Worm (Caenorhabditis elegans) whole organism, young adult: ENCODE results near the gene sre-28.

Experiments used
- B0336.3 ChIP-seq: fragments of 200-800 bp; sonication (Bioruptor generic); IDR thresholded peaks from 2 replicates; pipeline ENCODE4 v1.3.6; 2022; ENCODE audit warnings: missing genetic modification characterization, missing compliant biosample characterization
- C17E4.6 ChIP-seq: fragments of 200-800 bp; sonication (Bioruptor generic); IDR thresholded peaks from 2 replicates; pipeline ENCODE4 v1.3.6; 2022; ENCODE audit warnings: missing genetic modification reagents, missing genetic modification characterization, missing compliant biosample characterization
- D2030.7 ChIP-seq: fragments of 200-800 bp; sonication (Bioruptor generic); IDR thresholded peaks from 2 replicates; pipeline ENCODE4 v1.3.6; 2022; ENCODE audit warnings: missing genetic modification reagents, missing genetic modification characterization, missing compliant biosample characterization
- F10E7.11 ChIP-seq: sonication (generic microtip); optimal IDR thresholded peaks from 2 replicates; lab custom pipeline; 2017; ENCODE audit warnings: mild to moderate bottlenecking, missing genetic modification characterization, moderate library complexity, missing compliant biosample characterization
- F33H1.4 ChIP-seq: fragments of 200-800 bp; sonication (Bioruptor generic); IDR thresholded peaks from 2 replicates; pipeline ENCODE4 v1.3.6; 2022; ENCODE audit warnings: missing genetic modification reagents, missing genetic modification characterization, missing compliant biosample characterization
- F39B2.1 ChIP-seq: fragments of 200-800 bp; sonication (Bioruptor generic); IDR thresholded peaks from 2 replicates; pipeline ENCODE4 v1.3.6; 2022; ENCODE audit warnings: missing genetic modification reagents, missing genetic modification characterization, missing compliant biosample characterization
- F57A8.1 ChIP-seq: fragments of 200-800 bp; sonication (Bioruptor generic); optimal IDR thresholded peaks from 2 replicates; lab custom pipeline; 2018; ENCODE audit warnings: mild to moderate bottlenecking, missing genetic modification characterization, moderate library complexity, missing compliant biosample characterization
- F57C9.4 ChIP-seq: sonication (generic microtip); optimal IDR thresholded peaks from 2 replicates; lab custom pipeline; 2017; ENCODE audit warnings: mild to moderate bottlenecking, missing genetic modification characterization, missing compliant biosample characterization
- T26A5.8 ChIP-seq: sonication (generic microtip); optimal IDR thresholded peaks from 2 replicates; lab custom pipeline; 2016; ENCODE audit warnings: missing genetic modification characterization, missing compliant biosample characterization
- Y56A3A.18 ChIP-seq: fragments of 200-800 bp; sonication (Bioruptor generic); IDR thresholded peaks from 2 replicates; pipeline ENCODE4 v1.3.6; 2022; ENCODE audit warnings: missing genetic modification reagents, missing genetic modification characterization, missing compliant biosample characterization
- Y95B8A.8 ChIP-seq: fragments of 200-800 bp; sonication (Bioruptor generic); IDR thresholded peaks from 2 replicates; pipeline ENCODE4 v1.3.6; 2022; ENCODE audit warnings: missing genetic modification reagents, missing genetic modification characterization, missing compliant biosample characterization
- akir-1 ChIP-seq: fragments of 200-800 bp; sonication (Bioruptor generic); optimal IDR thresholded peaks from 2 replicates; lab custom pipeline; 2018; ENCODE audit warnings: mild to moderate bottlenecking, missing genetic modification characterization, moderate library complexity, missing compliant biosample characterization
- atf-7 ChIP-seq: sonication (generic microtip); optimal IDR thresholded peaks from 2 replicates; lab custom pipeline; 2017; ENCODE audit warnings: mild to moderate bottlenecking, missing genetic modification characterization, missing compliant biosample characterization
- attf-5 ChIP-seq: fragments of 200-800 bp; sonication (Bioruptor generic); optimal IDR thresholded peaks from 2 replicates; lab custom pipeline; 2018; ENCODE audit warnings: mild to moderate bottlenecking, missing genetic modification characterization, missing compliant biosample characterization
- attf-6 ChIP-seq: fragments of 200-800 bp; sonication (Bioruptor generic); IDR thresholded peaks from 2 replicates; pipeline ENCODE4 v1.3.6; 2022; ENCODE audit warnings: missing genetic modification reagents, missing genetic modification characterization, missing compliant biosample characterization
- bed-1 ChIP-seq: fragments of 200-800 bp; sonication (Bioruptor generic); IDR thresholded peaks from 2 replicates; pipeline ENCODE4 v1.3.6; 2022; ENCODE audit warnings: missing genetic modification reagents, missing genetic modification characterization, missing compliant biosample characterization
- bed-2 ChIP-seq: fragments of 200-800 bp; sonication (Bioruptor generic); IDR thresholded peaks from 2 replicates; pipeline ENCODE4 v1.3.6; 2022; ENCODE audit warnings: missing genetic modification reagents, missing genetic modification characterization, missing compliant biosample characterization
- dpl-1 ChIP-seq: fragments of 150-350 bp; optimal IDR thresholded peaks from 2 replicates; lab custom pipeline; 2014; ENCODE audit warnings: missing biosample characterization, missing genetic modification reagents, missing genetic modification characterization
- hlh-26 ChIP-seq: fragments of 200-800 bp; sonication (Bioruptor generic); conservative IDR thresholded peaks from 2 replicates; pipeline ENCODE4 v1.3.6; 2022; ENCODE audit warnings: missing genetic modification reagents, missing genetic modification characterization, missing compliant biosample characterization
- let-526 ChIP-seq: fragments of 200-800 bp; sonication (Bioruptor generic); IDR thresholded peaks from 2 replicates; pipeline ENCODE4 v1.3.6; 2022; ENCODE audit warnings: missing genetic modification reagents, missing genetic modification characterization, missing compliant biosample characterization
- lin-26 ChIP-seq: fragments of 200-800 bp; sonication (Bioruptor generic); IDR thresholded peaks from 2 replicates; pipeline ENCODE4 v1.3.6; 2022; ENCODE audit warnings: missing genetic modification reagents, missing genetic modification characterization, missing compliant biosample characterization
- lin-35 ChIP-seq, 3 experiments: fragments of 150-350 bp in 2 of 3; sonication (generic microtip) in 1 of 3; optimal IDR thresholded peaks; 2 replicates each; lab custom pipeline; 2014 to 2018; ENCODE audit warnings: missing biosample characterization in 3 of 3, missing genetic modification characterization in 3 of 3, missing genetic modification reagents in 3 of 3
- lsl-1 ChIP-seq: fragments of 200-800 bp; sonication (Bioruptor generic); optimal IDR thresholded peaks from 2 replicates; lab custom pipeline; 2018; ENCODE audit warnings: mild to moderate bottlenecking, missing genetic modification characterization, moderate library complexity, missing compliant biosample characterization
- lsy-27 ChIP-seq: sonication (generic microtip); optimal IDR thresholded peaks from 2 replicates; lab custom pipeline; 2017; ENCODE audit warnings: missing genetic modification characterization, mild to moderate bottlenecking, missing compliant biosample characterization, antibody characterized with exemption, missing genotype, borderline replicate concordance; ENCODE audit not compliant: insufficient read depth
- madf-8 ChIP-seq: fragments of 200-800 bp; sonication (Bioruptor generic); conservative IDR thresholded peaks from 2 replicates; pipeline ENCODE4 v1.3.6; 2022; ENCODE audit warnings: missing genetic modification reagents, missing genetic modification characterization, missing compliant biosample characterization
- mes-4 ChIP-seq: sonication (generic microtip); optimal IDR thresholded peaks from 2 replicates; lab custom pipeline; 2016; ENCODE audit warnings: missing genotype, missing genetic modification characterization, missing compliant biosample characterization
- nfya-1 ChIP-seq: sonication (generic microtip); optimal IDR thresholded peaks from 2 replicates; lab custom pipeline; 2017; ENCODE audit warnings: antibody characterized with exemption, missing compliant biosample characterization, missing genetic modification characterization, borderline replicate concordance; ENCODE audit not compliant: insufficient read depth
- nhr-80 ChIP-seq: sonication (generic microtip); optimal IDR thresholded peaks from 2 replicates; lab custom pipeline; 2016; ENCODE audit warnings: missing genetic modification characterization, missing compliant biosample characterization
- pbrm-1 ChIP-seq: fragments of 200-800 bp; sonication (Bioruptor generic); IDR thresholded peaks from 2 replicates; pipeline ENCODE4 v1.3.6; 2022; ENCODE audit warnings: missing genetic modification reagents, missing genetic modification characterization, missing compliant biosample characterization
- repo-1 ChIP-seq: sonication (generic microtip); optimal IDR thresholded peaks from 2 replicates; lab custom pipeline; 2017; ENCODE audit warnings: mild to moderate bottlenecking, missing genetic modification characterization, missing compliant biosample characterization
- tbx-9 ChIP-seq: sonication (generic microtip); optimal IDR thresholded peaks from 2 replicates; lab custom pipeline; 2016; ENCODE audit warnings: borderline replicate concordance, missing genetic modification characterization, inconsistent platforms, missing compliant biosample characterization
- tlf-1 ChIP-seq: fragments of 200-800 bp; sonication (Bioruptor generic); optimal IDR thresholded peaks from 2 replicates; lab custom pipeline; 2018; ENCODE audit warnings: mild to moderate bottlenecking, missing genetic modification characterization, missing compliant biosample characterization
- xnd-1 ChIP-seq: sonication (generic microtip); optimal IDR thresholded peaks from 2 replicates; lab custom pipeline; 2016; ENCODE audit warnings: missing genotype, missing genetic modification reagents, missing genetic modification characterization, missing compliant biosample characterization
- zim-3 ChIP-seq: sonication (generic microtip); optimal IDR thresholded peaks from 2 replicates; lab custom pipeline; 2017; ENCODE audit warnings: mild to moderate bottlenecking, missing genetic modification characterization, moderate library complexity, missing compliant biosample characterization
- ztf-3 ChIP-seq: fragments of 200-800 bp; sonication (Bioruptor generic); optimal IDR thresholded peaks from 2 replicates; lab custom pipeline; 2018; ENCODE audit warnings: mild to moderate bottlenecking, missing genetic modification characterization, missing compliant biosample characterization

sre-28 gene

DNA sequence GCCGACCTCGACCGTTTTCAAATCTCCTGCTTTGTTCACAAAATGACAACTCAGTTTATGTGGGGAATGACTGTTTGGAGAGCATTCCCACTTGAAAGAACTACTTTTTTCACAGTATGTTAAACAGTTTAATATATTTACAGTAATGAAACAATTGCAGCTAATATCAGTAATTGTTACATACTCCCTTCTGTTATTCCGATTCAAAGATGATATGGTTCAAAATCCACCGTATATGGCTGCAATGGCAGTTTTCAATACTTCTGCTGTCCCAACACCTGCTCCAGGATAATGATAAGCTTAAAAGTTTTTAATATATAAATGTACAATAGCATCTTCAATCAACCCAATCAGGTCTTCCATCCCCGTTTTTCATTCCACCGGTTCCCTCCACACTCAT is 37.0 kb upstream of the sre-28 start:
- no peak for TF ChIP-seq ztf-3
- no peak for TF ChIP-seq let-526
- no peak for TF ChIP-seq F33H1.4
- TF ChIP-seq dpl-1, result no peak
- no peak for TF ChIP-seq xnd-1 (tag; lab: Kevin White, UChicago)

DNA sequence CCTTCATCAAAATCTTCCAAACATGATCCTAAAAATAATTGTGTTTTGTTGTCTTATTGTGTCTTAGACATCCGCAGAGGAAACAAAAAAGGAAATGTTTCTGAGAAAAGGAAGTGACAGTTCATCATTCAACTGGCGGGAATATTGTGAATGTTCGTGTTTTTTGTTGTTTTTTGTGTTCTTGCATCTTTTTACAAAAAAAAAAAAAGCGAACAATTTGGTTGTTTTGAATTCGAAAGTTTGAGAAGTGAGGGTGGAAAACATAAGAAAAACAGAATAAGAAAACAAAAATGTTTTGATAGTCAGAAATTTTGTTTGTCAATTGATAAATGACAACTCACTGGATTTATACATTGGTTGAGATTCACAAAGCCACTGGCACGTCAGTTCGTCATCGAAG is 34.6 kb upstream of the sre-28 start:
- TF ChIP-seq bed-1 (GFP tag; lab: Robert Waterston, UW) (no peak), hlh-26 (GFP tag; lab: Robert Waterston, UW) (no peak), nfya-1 (tag; lab: Kevin White, UChicago) (no peak), mes-4 (no peak), F57C9.4 (tag; lab: Kevin White, UChicago) (no peak), Y56A3A.18 (GFP tag; lab: Robert Waterston, UW) (no peak), attf-6 (no peak), lsy-27 (tag; lab: Kevin White, UChicago) (no peak), tbx-9 (tag; lab: Kevin White, UChicago) (no peak), ztf-3 (no peak)

DNA sequence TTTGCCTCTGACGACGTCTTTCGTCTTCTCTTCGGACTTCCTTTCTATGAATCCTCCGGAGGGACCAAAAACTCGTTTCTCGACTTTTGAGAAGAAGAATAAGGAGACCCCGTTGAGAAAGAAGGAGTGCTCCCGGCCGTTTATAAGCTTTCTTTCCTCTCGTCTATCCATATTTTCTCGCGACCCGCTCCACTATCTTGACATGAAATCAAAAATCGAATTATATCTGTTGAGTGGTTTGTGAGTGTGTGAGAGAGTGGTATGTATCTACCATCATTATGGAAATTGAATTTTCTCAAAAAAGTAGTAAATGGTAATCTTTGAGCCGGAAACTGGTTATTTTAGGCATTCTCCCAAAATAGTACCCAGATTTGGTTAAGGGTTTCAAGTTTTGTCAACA is 33.0 kb upstream of the sre-28 start:
- TF ChIP-seq repo-1 (no peak), bed-1 (GFP tag; lab: Robert Waterston, UW) (no peak), lin-35 (GFP tag; optimal IDR thresholded peaks at IDR 0.05; lab: Kevin White, UChicago) (no peak), C17E4.6 (no peak)
- TF ChIP-seq, all 124 proteins: peak for 0

- TF ChIP-seq F10E7.11 (tag; lab: Kevin White, UChicago), result no peak
- TF ChIP-seq lin-26 (GFP tag; lab: Robert Waterston, UW), result no peak
- no peak for TF ChIP-seq Y95B8A.8 (GFP tag; lab: Robert Waterston, UW)
- no peak for TF ChIP-seq lin-35 (GFP tag; optimal IDR thresholded peaks at IDR 0.05; lab: Kevin White, UChicago)
- no peak for TF ChIP-seq akir-1 (GFP tag; lab: Kevin White, UChicago)
- TF ChIP-seq attf-5 (GFP tag; lab: Kevin White, UChicago), result no peak
- no peak for TF ChIP-seq xnd-1 (tag; lab: Kevin White, UChicago)
- TF ChIP-seq atf-7, result no peak
- TF ChIP-seq nfya-1 (tag; lab: Kevin White, UChicago), result no peak
- TF ChIP-seq T26A5.8, result no peak
- TF ChIP-seq bed-2 (GFP tag; lab: Robert Waterston, UW), result no peak
- no peak for TF ChIP-seq B0336.3
These were observed 30.3 kb upstream of the sre-28 start, which contains the start of gene fipr-10 for ce11 chrV:9913863-9914262. fipr-10 (plus strand) TSS chrV:9914163.

- TF ChIP-seq lsl-1 (no peak), nhr-80 (no peak), attf-6 (no peak), zim-3 (no peak), F39B2.1 (GFP tag; lab: Robert Waterston, UW) (no peak)
These were observed 29.2 kb upstream of the sre-28 start, which contains the start of gene mec-9 for ce11 chrV:9915021-9915420. mec-9 (minus strand) TSS chrV:9915121.

ce11 chrV:9916665-9917064 is 27.5 kb upstream of the sre-28 start, which contains the start of gene C50H2.4:
C50H2.4 (plus strand) TSS chrV:9916965.
- no peak for TF ChIP-seq dpl-1
- TF ChIP-seq Y56A3A.18 (GFP tag; lab: Robert Waterston, UW), result no peak
- TF ChIP-seq tlf-1, result no peak
- TF ChIP-seq ztf-3, result no peak
- no peak for TF ChIP-seq madf-8
- TF ChIP-seq pbrm-1 (GFP tag; lab: Robert Waterston, UW), result no peak
- no peak for TF ChIP-seq F57A8.1 (GFP tag; lab: Kevin White, UChicago)
- no peak for TF ChIP-seq D2030.7 (GFP tag; lab: Robert Waterston, UW)
